Worm (Caenorhabditis elegans): ENCODE measurements around the gene fbxa-144.

The fbxa-144 gene

ce11 chrV:16169026-16169425, 36.4 kb upstream of the fbxa-144 start, which contains the start of gene str-111:
TSS of gene str-111 (minus strand) at chrV:16169126.
- TF ChIP-seq ztf-11 (tag; optimal IDR thresholded peaks at IDR 0.05) = no peak
- TF ChIP-seq nfya-1 (tag; optimal IDR thresholded peaks at IDR 0.05; ENCODE audit: insufficient read depth) = no peak
- TF ChIP-seq R02D3.7 (tag; optimal IDR thresholded peaks at IDR 0.05) = no peak
- TF ChIP-seq elt-2 (tag; optimal IDR thresholded peaks at IDR 0.05) = no peak
- TF ChIP-seq nhr-12 (tag; optimal IDR thresholded peaks at IDR 0.05) = no peak
- no peak for TF ChIP-seq nhr-76 (tag; optimal IDR thresholded peaks at IDR 0.05)

- no peak for TF ChIP-seq nhr-67 (tag; optimal IDR thresholded peaks at IDR 0.05)
- TF ChIP-seq egl-5 (tag; optimal IDR thresholded peaks at IDR 0.05) = no peak
- TF ChIP-seq fos-1 (tag; optimal IDR thresholded peaks at IDR 0.05) = no peak
- no peak for TF ChIP-seq snpc-4 (tag; optimal IDR thresholded peaks at IDR 0.05)
- no peak for TF ChIP-seq elt-1 (tag; optimal IDR thresholded peaks at IDR 0.05)
- TF ChIP-seq sea-2 (GFP tag; optimal IDR thresholded peaks at IDR 0.05) = no peak
Measured at ce11 chrV:16165936-16166335, 33.3 kb upstream of the fbxa-144 start, which contains the start of gene str-108. TSS of gene str-108 (plus strand) at chrV:16166236.

- TF ChIP-seq snpc-4 (tag; optimal IDR thresholded peaks at IDR 0.05) = no peak
- TF ChIP-seq ztf-4 (tag; optimal IDR thresholded peaks at IDR 0.05) = no peak
- no peak for TF ChIP-seq fkh-10 (GFP tag; optimal IDR thresholded peaks at IDR 0.05)
- no peak for TF ChIP-seq lsy-12 (tag; optimal IDR thresholded peaks at IDR 0.05)
- TF ChIP-seq mml-1 (tag; optimal IDR thresholded peaks at IDR 0.05) = no peak
- no peak for TF ChIP-seq nhr-237 (tag; optimal IDR thresholded peaks at IDR 0.05)
- no peak for TF ChIP-seq nhr-28 (tag; optimal IDR thresholded peaks at IDR 0.05)
- TF ChIP-seq ztf-11 (tag; optimal IDR thresholded peaks at IDR 0.05) = no peak
- TF ChIP-seq lin-39 (tag; optimal IDR thresholded peaks at IDR 0.05) = no peak
Measured at ce11 chrV:16163719-16164118, 31.1 kb upstream of the fbxa-144 start, which contains the start of gene F10A3.12. TSS of gene F10A3.12 (plus strand) at chrV:16164019.

DNA sequence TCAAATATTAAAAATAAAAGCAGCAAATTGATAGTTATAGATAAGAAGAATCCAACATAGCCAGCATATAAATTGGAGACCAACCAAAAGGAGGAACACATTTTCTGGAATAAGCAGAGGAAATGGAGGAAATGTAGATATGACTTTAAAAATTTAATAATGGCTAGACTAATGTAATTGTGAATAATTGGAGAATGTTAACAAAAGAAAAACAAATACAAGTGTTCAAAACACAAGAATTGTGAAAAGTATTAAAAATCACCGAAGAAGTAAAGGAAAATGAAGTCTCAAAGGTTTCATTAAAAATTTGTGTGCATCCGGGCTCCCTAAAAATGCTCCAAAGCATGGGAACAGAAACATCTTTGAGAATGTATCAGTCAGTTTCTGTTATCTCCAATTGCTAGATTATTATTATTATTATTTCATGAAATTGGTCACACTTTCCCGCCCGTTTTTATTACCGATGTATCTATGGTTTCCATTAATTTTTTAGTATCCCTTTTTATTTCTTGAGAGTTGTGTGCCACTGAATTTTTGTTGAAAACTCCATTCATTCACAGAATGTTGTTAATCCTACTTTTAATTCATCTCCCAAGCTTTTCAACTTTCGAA, 29.6 kb upstream of the fbxa-144 start, which contains the start of the genes str-109 and F10A3.11:
Gene str-109 (minus strand): TSS at position 101 of the 612 bp plus-strand sequence.
Gene F10A3.11 (plus strand): TSS at position 562 of the 612 bp plus-strand sequence.
- TF ChIP-seq zag-1 (tag; optimal IDR thresholded peaks at IDR 0.05) = no peak
- no peak for TF ChIP-seq skn-1 (tag; optimal IDR thresholded peaks at IDR 0.05)
- TF ChIP-seq mdl-1 (tag; optimal IDR thresholded peaks at IDR 0.05) = no peak
- no peak for TF ChIP-seq ceh-9 (tag; optimal IDR thresholded peaks at IDR 0.05)
- no peak for TF ChIP-seq tbx-2 (tag; optimal IDR thresholded peaks at IDR 0.05)
- TF ChIP-seq unc-39 (tag; optimal IDR thresholded peaks at IDR 0.05) = no peak
- TF ChIP-seq R02D3.7 (tag; optimal IDR thresholded peaks at IDR 0.05) = no peak
- TF ChIP-seq egl-5 (tag; optimal IDR thresholded peaks at IDR 0.05) = no peak
- TF ChIP-seq nhr-28 (tag; optimal IDR thresholded peaks at IDR 0.05) = no peak
- no peak for TF ChIP-seq nhr-77 (tag; optimal IDR thresholded peaks at IDR 0.05)
- no peak for TF ChIP-seq nhr-12 (tag; optimal IDR thresholded peaks at IDR 0.05)
- no peak for TF ChIP-seq nhr-76 (tag; optimal IDR thresholded peaks at IDR 0.05)

- TF ChIP-seq hmg-11 (tag; optimal IDR thresholded peaks at IDR 0.05) (no peak), skn-1 (tag; optimal IDR thresholded peaks at IDR 0.05) (no peak), elt-3 (tag; optimal IDR thresholded peaks at IDR 0.05) (no peak), tbx-2 (tag; optimal IDR thresholded peaks at IDR 0.05) (no peak), daf-12 (tag; optimal IDR thresholded peaks at IDR 0.05) (no peak), ZK546.5 (tag; optimal IDR thresholded peaks at IDR 0.05) (no peak), ztf-4 (tag; optimal IDR thresholded peaks at IDR 0.05) (no peak), nfya-1 (tag; optimal IDR thresholded peaks at IDR 0.05; ENCODE audit: insufficient read depth) (no peak), sea-2 (GFP tag; optimal IDR thresholded peaks at IDR 0.05) (no peak), ceh-16 (tag; optimal IDR thresholded peaks at IDR 0.05) (no peak), ceh-82 (tag; optimal IDR thresholded peaks at IDR 0.05) (no peak), unc-62 (GFP tag; optimal IDR thresholded peaks at IDR 0.05) (no peak), pha-4 (tag; optimal IDR thresholded peaks at IDR 0.05) (peak; percentile 71), pqm-1 (tag; optimal IDR thresholded peaks at IDR 0.05) (peak; percentile 16), nhr-237 (tag; optimal IDR thresholded peaks at IDR 0.05) (no peak), fkh-10 (GFP tag; optimal IDR thresholded peaks at IDR 0.05) (no peak), lin-39 (tag; optimal IDR thresholded peaks at IDR 0.05) (no peak), elt-2 (tag; optimal IDR thresholded peaks at IDR 0.05) (peak; percentile 42), nhr-43 (tag; optimal IDR thresholded peaks at IDR 0.05; ENCODE audit: poor library complexity, severe bottlenecking) (no peak)
Measured at ce11 chrV:16160087-16160486, 27.5 kb upstream of the fbxa-144 start.

Data from whole organism, L3 larva.